Fruit fly (Drosophila melanogaster): ENCODE data around the gene CG7872.
A peak's percentile ranks its signal among the peaks of the same experiment; 100 is the strongest.

CG7872 gene

DNA sequence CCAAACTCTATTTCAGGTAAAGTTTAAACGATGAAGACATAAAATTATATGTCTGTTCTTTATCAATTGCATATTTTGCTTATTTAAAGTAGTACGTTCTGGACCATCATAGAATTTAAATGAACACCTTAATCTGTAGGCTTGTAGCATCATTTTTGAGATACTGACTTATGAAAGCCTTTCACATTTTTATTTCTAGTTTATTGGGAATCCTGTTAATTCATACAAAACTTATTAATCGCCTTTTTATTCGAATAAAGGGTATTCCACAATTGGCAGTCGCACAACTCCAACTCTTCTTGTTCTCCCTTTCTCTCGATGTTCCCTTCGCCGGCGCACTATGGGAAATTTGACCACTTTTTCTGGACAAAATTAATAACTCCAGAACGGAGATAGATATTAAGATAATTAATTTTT is 25.5 kb upstream of the CG7872 start (continued):
- TF ChIP-seq CG5180 (GFP tag; optimal IDR thresholded peaks at IDR 0.05): peak; percentile 13
- TF ChIP-seq D19B (GFP tag; optimal IDR thresholded peaks at IDR 0.05): peak; percentile 32
- peak; percentile 20 for TF ChIP-seq nmo (GFP tag; optimal IDR thresholded peaks at IDR 0.05)
- TF ChIP-seq Ets65A (GFP tag): peak; percentile 57
- no peak for TF ChIP-seq pho (GFP tag; optimal IDR thresholded peaks at IDR 0.05)
- no peak for TF ChIP-seq CG8089 (GFP tag; optimal IDR thresholded peaks at IDR 0.05)
- peak; percentile 71 for TF ChIP-seq sens (GFP tag)
- peak; percentile 8 to 23 for TF ChIP-seq bsh (GFP tag; optimal IDR thresholded peaks at IDR 0.05)
- TF ChIP-seq phol (tag; optimal IDR thresholded peaks at IDR 0.05): peak; percentile 13

DNA sequence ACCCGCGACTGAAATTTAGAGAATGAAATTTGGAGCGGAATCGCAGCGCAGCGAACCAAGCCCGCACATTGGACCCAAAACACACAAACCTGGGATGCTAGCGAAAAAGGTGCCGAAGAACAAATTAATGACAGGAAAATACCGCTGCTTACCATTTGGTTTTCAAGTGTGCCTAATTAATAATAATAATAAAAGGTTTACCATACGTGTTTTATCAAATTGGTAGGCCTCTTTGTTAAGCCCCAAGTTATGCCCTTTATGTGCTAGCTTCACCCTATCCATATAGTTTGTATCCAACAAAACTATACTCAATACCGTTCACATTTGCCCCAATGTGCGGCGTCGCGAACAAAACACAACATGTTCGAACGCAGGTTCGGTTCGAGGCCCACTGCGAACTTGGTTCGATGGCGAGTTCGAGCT is 23.7 kb upstream of the CG7872 start, which contains the start of gene Ac13E:
Gene Ac13E, minus strand, starts transcription at position 23 of the 423 bp plus-strand sequence.
- peak; percentile 79 for TF ChIP-seq sqz (GFP tag; optimal IDR thresholded peaks at IDR 0.05)
- TF ChIP-seq CG8089 (GFP tag; optimal IDR thresholded peaks at IDR 0.05): peak; percentile 71
- peak; percentile 75 for TF ChIP-seq fd64A (GFP tag; optimal IDR thresholded peaks at IDR 0.05)
- TF ChIP-seq CG15601 (tag; optimal IDR thresholded peaks at IDR 0.05): peak; percentile 83
- peak; percentile 82 for TF ChIP-seq Bteb2 (GFP tag; optimal IDR thresholded peaks at IDR 0.05)
- peak; percentile 87 for TF ChIP-seq CG17359 (tag; optimal IDR thresholded peaks at IDR 0.05)
- peak; percentile 84 for TF ChIP-seq Drgx (GFP tag; IDR thresholded peaks at IDR 0.05)
- TF ChIP-seq insv (GFP tag; optimal IDR thresholded peaks at IDR 0.05): peak in 1 of 2 experiments; percentile 40
- peak; percentile 73 for TF ChIP-seq wek (GFP tag; optimal IDR thresholded peaks at IDR 0.05)
- no peak for TF ChIP-seq CG11696 (GFP tag; IDR thresholded peaks at IDR 0.05)
- TF ChIP-seq Oli (tag; optimal IDR thresholded peaks at IDR 0.05): peak; percentile 94
- TF ChIP-seq Abd-B (GFP tag; optimal IDR thresholded peaks at IDR 0.05): peak; percentile 84
- peak; percentile 93 for TF ChIP-seq CG15269 (tag; optimal IDR thresholded peaks at IDR 0.05)
- TF ChIP-seq ac (GFP tag; optimal IDR thresholded peaks at IDR 0.05): peak; percentile 71
- no peak for TF ChIP-seq z (GFP tag; IDR thresholded peaks at IDR 0.05)
- peak; percentile 76 for TF ChIP-seq CrebB (tag; optimal IDR thresholded peaks at IDR 0.05)
- TF ChIP-seq Opbp (GFP tag; IDR thresholded peaks at IDR 0.05; ENCODE audit: partially characterized antibody): peak; percentile 32; the same call in 1 of the 3 replicates
- TF ChIP-seq jing (GFP tag; optimal IDR thresholded peaks at IDR 0.05): peak; percentile 80
- peak; percentile 76 for TF ChIP-seq shn (GFP tag; optimal IDR thresholded peaks at IDR 0.05)
- TF ChIP-seq CG2889 (GFP tag; IDR thresholded peaks at IDR 0.05): peak; percentile 71; the same call in 1 of the 3 replicates
- peak; percentile 93 for TF ChIP-seq Sox100B (GFP tag; optimal IDR thresholded peaks at IDR 0.05)
- peak; percentile 87 for TF ChIP-seq CG8359 (GFP tag; optimal IDR thresholded peaks at IDR 0.05; ENCODE audit: borderline replicate concordance)
- peak; percentile 60 for TF ChIP-seq Hmx (GFP tag; optimal IDR thresholded peaks at IDR 0.05)
- peak; percentile 56 to 85 for TF ChIP-seq chif (GFP tag; optimal IDR thresholded peaks at IDR 0.05)
- TF ChIP-seq vvl (GFP tag; IDR thresholded peaks at IDR 0.05): peak; percentile 91
- peak; percentile 92 for TF ChIP-seq dmrt99B (tag; optimal IDR thresholded peaks at IDR 0.05)
- TF ChIP-seq CG10543 (GFP tag; optimal IDR thresholded peaks at IDR 0.05): peak; percentile 93
- TF ChIP-seq YL-1 (GFP tag; optimal IDR thresholded peaks at IDR 0.05): peak; percentile 64
- peak; percentile 59 for TF ChIP-seq fu2 (GFP tag; optimal IDR thresholded peaks at IDR 0.05)
- TF ChIP-seq Jarid2 (GFP tag; optimal IDR thresholded peaks at IDR 0.05): peak; percentile 78
- TF ChIP-seq CG34376 (GFP tag; optimal IDR thresholded peaks at IDR 0.05): peak; percentile 93
- TF ChIP-seq Spps (tag; optimal IDR thresholded peaks at IDR 0.05): peak; percentile 83
- TF ChIP-seq Blimp-1 (GFP tag; optimal IDR thresholded peaks at IDR 0.05): peak; percentile 81
- peak; percentile 88 for TF ChIP-seq kni (GFP tag; optimal IDR thresholded peaks at IDR 0.05)
- peak; percentile 45; the same call in 1 of the 2 replicates for TF ChIP-seq dati (GFP tag; IDR thresholded peaks at IDR 0.05)
- TF ChIP-seq Nf-YB (GFP tag; optimal IDR thresholded peaks at IDR 0.05): peak; percentile 74
- TF ChIP-seq tap (tag; optimal IDR thresholded peaks at IDR 0.05): peak; percentile 79
- TF ChIP-seq Asciz (GFP tag; optimal IDR thresholded peaks at IDR 0.05): peak; percentile 69
- peak; percentile 85 for TF ChIP-seq CG1602 (GFP tag; optimal IDR thresholded peaks at IDR 0.05)
- peak; percentile 80 for TF ChIP-seq CG14050 (GFP tag; IDR thresholded peaks at IDR 0.05)

All from whole organism, embryonic.